Worm (Caenorhabditis elegans) whole organism, L4/young adult: Measurements from ENCODE around the gene cpna-2.

Source experiments
- W03F9.2 ChIP-seq: fragments of 150-350 bp; optimal IDR thresholded peaks from 2 replicates; lab custom pipeline; 2014; ENCODE audit warnings: missing biosample characterization, missing genetic modification characterization
- him-1 ChIP-seq: sonication (generic microtip); optimal IDR thresholded peaks from 2 replicates; lab custom pipeline; 2016; ENCODE audit warnings: missing genotype, missing genetic modification reagents, missing genetic modification characterization, missing compliant biosample characterization

DNA sequence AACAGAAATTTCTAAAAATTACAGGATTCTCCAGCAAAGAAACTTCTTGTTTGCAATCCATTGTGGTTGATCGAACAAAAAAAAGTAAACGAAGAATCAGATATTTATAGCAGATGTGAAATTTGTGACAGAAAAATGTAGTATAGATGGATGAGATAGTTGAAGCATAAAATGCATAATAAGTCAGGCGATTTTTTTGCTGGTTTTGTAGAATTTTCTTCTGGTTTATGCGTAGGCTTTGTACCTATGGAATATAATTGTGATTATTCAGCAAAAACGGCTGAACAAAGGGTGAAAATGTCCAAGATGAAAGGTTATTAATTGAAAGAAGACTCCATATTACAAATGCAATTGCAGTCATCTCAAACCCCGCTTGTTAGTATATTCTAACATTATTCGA, 40.8 kb downstream of the cpna-2 start, which contains the start of gene srh-39:
- no peak for TF ChIP-seq him-1 (tag; lab: Kevin White, UChicago)
- no peak for TF ChIP-seq W03F9.2 (tag; lab: Kevin White, UChicago)
